Fruit fly (Drosophila melanogaster): Measurements from ENCODE around the gene CG14708.

Gene CG14708

DNA sequence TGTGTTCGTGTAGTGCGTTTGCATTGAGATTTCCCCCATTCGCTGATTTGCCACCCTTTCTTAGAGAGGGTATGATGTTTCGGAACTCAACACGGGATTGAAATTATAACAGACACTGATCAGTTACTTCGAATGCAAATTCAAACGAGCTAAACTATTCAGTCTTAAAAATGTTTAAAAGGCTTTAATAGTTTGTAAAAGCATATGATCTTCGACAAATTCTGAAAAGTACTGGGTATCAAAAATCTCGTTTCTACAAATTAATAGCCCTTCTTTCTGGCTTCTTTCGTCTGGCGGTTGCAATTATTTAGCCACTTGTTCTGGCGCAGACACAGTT lies 28.3 kb downstream of the CG14708 start (continued):
- TF ChIP-seq ap (GFP tag; IDR thresholded peaks at IDR 0.05), result peak; percentile 70
- TF ChIP-seq CG17612 (GFP tag; IDR thresholded peaks at IDR 0.05), result 0 out of 2 replicates have a peak, but pooled peaks have one; percentile 18
- no peak for TF ChIP-seq CG3995 (GFP tag; optimal IDR thresholded peaks at IDR 0.05)
- no peak for TF ChIP-seq CG10147 (GFP tag; optimal IDR thresholded peaks at IDR 0.05)
- TF ChIP-seq CG14860 (GFP tag; IDR thresholded peaks at IDR 0.05; ENCODE audit: partially characterized antibody), result no peak
- no peak for TF ChIP-seq C15 (GFP tag; IDR thresholded peaks at IDR 0.05)
- peak; percentile 75 for TF ChIP-seq HLH3B (GFP tag; IDR thresholded peaks at IDR 0.05)
- TF ChIP-seq Kr (GFP tag; optimal IDR thresholded peaks at IDR 0.05), result no peak

DNA sequence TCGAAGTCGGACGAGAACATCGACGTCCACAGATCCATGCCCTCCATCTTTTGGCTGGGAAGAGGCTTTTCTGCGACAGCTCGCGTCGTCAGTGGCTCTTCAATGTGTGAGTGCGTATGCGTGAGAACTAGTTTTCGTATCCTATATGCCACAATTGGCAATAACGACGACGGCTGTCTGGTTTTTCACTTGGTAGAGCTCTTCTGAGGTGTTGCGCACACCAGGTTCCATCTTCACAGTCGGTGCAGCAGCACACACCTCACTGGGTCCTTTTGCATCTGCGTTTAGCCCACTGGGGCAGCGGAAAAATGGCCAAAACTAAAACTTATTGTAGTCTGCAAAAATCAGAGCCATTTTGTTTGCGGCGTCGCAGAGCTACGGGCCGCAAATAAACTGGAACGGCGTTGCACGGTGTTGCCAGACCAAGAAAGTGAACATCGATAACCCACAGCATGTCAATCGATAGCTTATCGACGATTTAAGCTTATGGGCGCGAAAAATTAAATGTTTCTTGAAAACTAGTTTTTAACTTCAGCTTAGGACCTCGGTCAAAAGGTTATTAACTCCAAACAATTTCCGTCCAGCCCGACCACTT lies 35.9 kb downstream of the CG14708 start, which contains the start of gene CG6791:
Gene CG6791, minus strand, starts transcription at position 383 of the 595 bp plus-strand sequence.
- TF ChIP-seq hkb (optimal IDR thresholded peaks at IDR 0.05) (no peak), hkb (GFP tag; IDR thresholded peaks at IDR 0.05) (no peak), chm (GFP tag; IDR thresholded peaks at IDR 0.05) (no peak), Sox102F (GFP tag; optimal IDR thresholded peaks at IDR 0.05) (no peak), aop (GFP tag; IDR thresholded peaks at IDR 0.05) (no peak), Trl (optimal IDR thresholded peaks at IDR 0.05) (no peak), Trl (GFP tag; optimal IDR thresholded peaks at IDR 0.05) (no peak), hb (GFP tag; IDR thresholded peaks at IDR 0.05; ENCODE audit: partially characterized antibody) (no peak; the same call in 2 of the 3 replicates), CG33213 (GFP tag; optimal IDR thresholded peaks at IDR 0.05) (no peak), CG17186 (GFP tag; optimal IDR thresholded peaks at IDR 0.05) (no peak), crol (GFP tag; IDR thresholded peaks at IDR 0.05) (no peak; the same call in 1 of the 2 replicates), cg (GFP tag; optimal IDR thresholded peaks at IDR 0.05) (peak; percentile 50), Lhr (GFP tag; optimal IDR thresholded peaks at IDR 0.05) (peak; percentile 42), CG14860 (GFP tag; IDR thresholded peaks at IDR 0.05; ENCODE audit: partially characterized antibody) (peak; percentile 72), CG13775 (GFP tag; optimal IDR thresholded peaks at IDR 0.05) (no peak), tgo (GFP tag; IDR thresholded peaks at IDR 0.05) (no peak), CG16813 (GFP tag; IDR thresholded peaks at IDR 0.05; ENCODE audit: partially characterized antibody) (peak; percentile 84), CG3847 (GFP tag; IDR thresholded peaks at IDR 0.05) (peak; percentile 58), br (optimal IDR thresholded peaks at IDR 0.05) (no peak), Rfx (GFP tag; IDR thresholded peaks at IDR 0.05) (no peak), klu (GFP tag; IDR thresholded peaks at IDR 0.05) (no peak), croc (GFP tag; conservative IDR thresholded peaks at IDR 0.05) (no peak), cad (GFP tag; optimal IDR thresholded peaks at IDR 0.05) (no peak), CG9797 (GFP tag; optimal IDR thresholded peaks at IDR 0.05) (peak; percentile 29), salm (tag; optimal IDR thresholded peaks at IDR 0.05) (no peak), HLH4C (GFP tag; IDR thresholded peaks at IDR 0.05; ENCODE audit: partially characterized antibody) (peak; percentile 75), CG31365 (tag; optimal IDR thresholded peaks at IDR 0.05) (no peak), CG15514 (GFP tag; optimal IDR thresholded peaks at IDR 0.05) (peak; percentile 57), amos (GFP tag; IDR thresholded peaks at IDR 0.05; ENCODE audit: partially characterized antibody) (peak; percentile 90), nmo (GFP tag; optimal IDR thresholded peaks at IDR 0.05) (peak; percentile 16), emc (GFP tag; optimal IDR thresholded peaks at IDR 0.05) (no peak), CG11696 (GFP tag; IDR thresholded peaks at IDR 0.05) (no peak), CG7786 (GFP tag; optimal IDR thresholded peaks at IDR 0.05) (no peak), CG8089 (GFP tag; optimal IDR thresholded peaks at IDR 0.05) (no peak), stwl (tag; optimal IDR thresholded peaks at IDR 0.05) (peak; percentile 73), E2f2 (GFP tag; IDR thresholded peaks at IDR 0.05) (peak; percentile 99), MESR4 (GFP tag; optimal IDR thresholded peaks at IDR 0.05) (peak; percentile 82), CG12769 (tag; optimal IDR thresholded peaks at IDR 0.05) (no peak), CHES-1-like (GFP tag; optimal IDR thresholded peaks at IDR 0.05) (peak; percentile 4), CG10321 (GFP tag; IDR thresholded peaks at IDR 0.05) (no peak), her (GFP tag; optimal IDR thresholded peaks at IDR 0.05) (no peak), CG6765 (GFP tag; optimal IDR thresholded peaks at IDR 0.05) (no peak), CG13424 (tag; optimal IDR thresholded peaks at IDR 0.05) (no peak)
